Fruit fly (Drosophila melanogaster) whole organism, embryonic: ENCODE measurements around the gene HUWE1.

ENCODE experiments used
- Aef1 ChIP-seq: fragments of 200-800 bp; sonication (Bioruptor generic); IDR thresholded peaks from 3 replicates; pipeline ENCODE4 v1.3.6; 2022; ENCODE audit warnings: missing biosample characterization, missing genetic modification characterization
- B-H2 ChIP-seq: fragments of 200-800 bp; sonication (Bioruptor generic); optimal IDR thresholded peaks from 2 replicates; lab custom pipeline; 2018; ENCODE audit warnings: missing biosample characterization, mild to moderate bottlenecking, missing genetic modification characterization
- CG10979 ChIP-seq: fragments of 200-800 bp; sonication (Bioruptor generic); optimal IDR thresholded peaks from 2 replicates; lab custom pipeline; 2018; ENCODE audit warnings: missing biosample characterization, mild to moderate bottlenecking, missing genetic modification characterization, moderate library complexity
- CG14441 ChIP-seq: fragments of 200-800 bp; sonication (Bioruptor generic); IDR thresholded peaks from 2 replicates; pipeline ENCODE4 v1.3.6; 2022; ENCODE audit warnings: missing biosample characterization, missing genetic modification characterization
- CG16779 ChIP-seq: fragments of 200-800 bp; sonication (Bioruptor generic); IDR thresholded peaks from 2 replicates; pipeline ENCODE4 v1.3.6; 2022; ENCODE audit warnings: missing biosample characterization, missing genetic modification characterization
- CG17186 ChIP-seq: fragments of 200-800 bp; sonication (Bioruptor generic); optimal IDR thresholded peaks from 3 replicates; lab custom pipeline; 2017; ENCODE audit warnings: missing biosample characterization, missing genetic modification reagents, missing genetic modification characterization
- CG17328 ChIP-seq: fragments of 200-800 bp; sonication (Bioruptor generic); IDR thresholded peaks from 2 replicates; pipeline ENCODE4 v1.3.6; 2022; ENCODE audit warnings: missing biosample characterization, missing genetic modification characterization
- CG17802 ChIP-seq: fragments of 200-800 bp; sonication (Bioruptor generic); optimal IDR thresholded peaks from 2 replicates; lab custom pipeline; 2018; ENCODE audit warnings: missing biosample characterization, mild to moderate bottlenecking, missing genetic modification characterization, moderate library complexity
- CG18262 ChIP-seq: fragments of 200-800 bp; optimal IDR thresholded peaks from 3 replicates; lab custom pipeline; 2019; ENCODE audit warnings: missing biosample characterization, mild to moderate bottlenecking, missing genetic modification characterization, moderate library complexity
- CG1832 ChIP-seq: fragments of 200-800 bp; sonication (Bioruptor generic); optimal IDR thresholded peaks from 2 replicates; lab custom pipeline; 2017; ENCODE audit warnings: missing biosample characterization, mild to moderate bottlenecking, missing genetic modification characterization, inconsistent platforms
- CG18476 ChIP-seq: fragments of 200-800 bp; sonication (Bioruptor generic); optimal IDR thresholded peaks from 2 replicates; lab custom pipeline; 2016; ENCODE audit warnings: missing biosample characterization, mild to moderate bottlenecking, missing genetic modification characterization
- CG2120 ChIP-seq: fragments of 200-800 bp; sonication (Bioruptor generic); optimal IDR thresholded peaks from 3 replicates; lab custom pipeline; 2016; ENCODE audit warnings: missing biosample characterization, missing genetic modification characterization
- CG2202 ChIP-seq: fragments of 200-800 bp; sonication (Bioruptor generic); optimal IDR thresholded peaks from 2 replicates; lab custom pipeline; 2018; ENCODE audit warnings: missing biosample characterization, mild to moderate bottlenecking, missing genetic modification characterization
- CG2889 ChIP-seq: fragments of 200-800 bp; sonication (Bioruptor generic); IDR thresholded peaks from 3 replicates; pipeline ENCODE4 v1.3.6; 2022; ENCODE audit warnings: missing biosample characterization, missing genetic modification characterization
- CG31365 ChIP-seq: fragments of 200-800 bp; sonication (Bioruptor generic); optimal IDR thresholded peaks from 2 replicates; lab custom pipeline; 2018; ENCODE audit warnings: missing biosample characterization, mild to moderate bottlenecking, missing genetic modification characterization
- CG33213 ChIP-seq: fragments of 200-800 bp; sonication (Bioruptor generic); optimal IDR thresholded peaks from 3 replicates; lab custom pipeline; 2016; ENCODE audit warnings: missing biosample characterization, missing genetic modification characterization
- CG33557 ChIP-seq: fragments of 200-800 bp; sonication (Bioruptor generic); optimal IDR thresholded peaks from 2 replicates; lab custom pipeline; 2019; ENCODE audit warnings: missing biosample characterization, mild to moderate bottlenecking, missing genetic modification characterization, moderate library complexity
- CG34422 ChIP-seq: fragments of 200-800 bp; sonication (Bioruptor generic); IDR thresholded peaks from 3 replicates; pipeline ENCODE4 v1.3.6; 2022; ENCODE audit warnings: missing biosample characterization, missing genetic modification characterization
- CG4707 ChIP-seq: fragments of 200-800 bp; sonication (Bioruptor generic); optimal IDR thresholded peaks from 2 replicates; lab custom pipeline; 2018; ENCODE audit warnings: missing biosample characterization, mild to moderate bottlenecking, missing genetic modification characterization, moderate library complexity
- CG7928 ChIP-seq: fragments of 200-800 bp; sonication (Bioruptor generic); optimal IDR thresholded peaks from 2 replicates; lab custom pipeline; 2017; ENCODE audit warnings: missing biosample characterization, mild to moderate bottlenecking, missing genetic modification characterization
- CHES-1-like ChIP-seq: fragments of 200-800 bp; sonication (Bioruptor generic); optimal IDR thresholded peaks from 2 replicates; lab custom pipeline; 2016; ENCODE audit warnings: missing biosample characterization, missing genetic modification characterization
- Deaf1 ChIP-seq: fragments of 200-800 bp; optimal IDR thresholded peaks from 3 replicates; lab custom pipeline; 2019; ENCODE audit warnings: missing biosample characterization, mild to moderate bottlenecking, missing genetic modification characterization, moderate library complexity
- Drgx ChIP-seq: fragments of 200-800 bp; sonication (Bioruptor generic); IDR thresholded peaks from 2 replicates; pipeline ENCODE4 v1.3.6; 2022; ENCODE audit warnings: missing biosample characterization, missing genetic modification characterization
- Eip74EF ChIP-seq, 2 experiments: fragments of 200-800 bp in 1 of 2; fragments of >200 bp in 1 of 2; sonication (Bioruptor generic) in 1 of 2; optimal IDR thresholded peaks; 2 replicates each; lab custom pipeline; 2017 to 2019; ENCODE audit warnings: missing biosample characterization in 2 of 2, missing genetic modification characterization in 2 of 2, mild to moderate bottlenecking in 1 of 2, moderate library complexity in 1 of 2
- Ets65A ChIP-seq: fragments of 200-800 bp; sonication (Bioruptor generic); peaks from one replicate; lab custom pipeline; 2016; ENCODE audit warnings: missing biosample characterization, missing genetic modification characterization
- Nf-YB ChIP-seq: fragments of 200-800 bp; sonication (Bioruptor generic); optimal IDR thresholded peaks from 3 replicates; lab custom pipeline; 2019; ENCODE audit warnings: missing biosample characterization, mild to moderate bottlenecking, missing genetic modification characterization, moderate library complexity
- Six4 ChIP-seq: fragments of 200-800 bp; sonication (Bioruptor generic); optimal IDR thresholded peaks from 2 replicates; lab custom pipeline; 2016; ENCODE audit warnings: missing biosample characterization, missing genetic modification characterization
- Trl ChIP-seq, 3 experiments: fragments of >200 bp in 2 of 3; fragments of 200-800 bp in 1 of 3; sonication (Bioruptor generic) in 1 of 3; optimal IDR thresholded peaks; 2 replicates in 1 of 3; 3 replicates in 2 of 3; lab custom pipeline; 2016 to 2017; ENCODE audit warnings: missing biosample characterization in 1 of 3, missing genetic modification characterization in 1 of 3
- Xrp1 ChIP-seq: fragments of 200-800 bp; sonication (Bioruptor generic); IDR thresholded peaks from 2 replicates; pipeline ENCODE4 v1.3.6; 2022; ENCODE audit warnings: missing biosample characterization, missing genetic modification characterization
- ac ChIP-seq: fragments of 200-800 bp; sonication (Bioruptor generic); optimal IDR thresholded peaks from 3 replicates; lab custom pipeline; 2017; ENCODE audit warnings: missing biosample characterization, mild to moderate bottlenecking, missing genetic modification characterization
- corto ChIP-seq: fragments of 200-800 bp; sonication (Bioruptor generic); optimal IDR thresholded peaks from 2 replicates; lab custom pipeline; 2016; ENCODE audit warnings: missing biosample characterization, mild to moderate bottlenecking, missing genetic modification characterization, moderate library complexity
- crp ChIP-seq, 2 experiments: fragments of 200-800 bp; sonication (Bioruptor generic); optimal IDR thresholded peaks; 2 replicates in 1 of 2; 3 replicates in 1 of 2; lab custom pipeline; 2017; ENCODE audit warnings: missing biosample characterization in 2 of 2, missing genetic modification characterization in 2 of 2, mild to moderate bottlenecking in 1 of 2, moderate library complexity in 1 of 2
- en ChIP-seq: fragments of 200-800 bp; sonication (Bioruptor generic); optimal IDR thresholded peaks from 2 replicates; lab custom pipeline; 2016; ENCODE audit warnings: missing biosample characterization, missing genetic modification characterization
- gem ChIP-seq: fragments of 200-800 bp; sonication (Bioruptor generic); optimal IDR thresholded peaks from 2 replicates; lab custom pipeline; 2019; ENCODE audit warnings: missing biosample characterization, mild to moderate bottlenecking, missing genetic modification characterization, moderate library complexity
- kah ChIP-seq: fragments of 200-800 bp; sonication (Bioruptor generic); optimal IDR thresholded peaks from 2 replicates; lab custom pipeline; 2018; ENCODE audit warnings: missing biosample characterization, mild to moderate bottlenecking, missing genetic modification characterization
- lov ChIP-seq, 2 experiments: fragments of 200-800 bp in 1 of 2; fragments of >200 bp in 1 of 2; sonication (Bioruptor generic) in 1 of 2; IDR thresholded peaks in 1 of 2; optimal IDR thresholded peaks in 1 of 2; 2 replicates in 1 of 2; 3 replicates in 1 of 2; pipeline versions ENCODE4 v1.3.6 to Lab custom; 2017 to 2022; ENCODE audit warnings: missing biosample characterization in 1 of 2, missing genetic modification characterization in 1 of 2
- maf-S ChIP-seq: fragments of 200-800 bp; sonication (Bioruptor generic); optimal IDR thresholded peaks from 2 replicates; lab custom pipeline; 2016; ENCODE audit warnings: missing biosample characterization, missing genetic modification characterization
- nau ChIP-seq: fragments of 200-800 bp; sonication (Bioruptor generic); optimal IDR thresholded peaks from 3 replicates; lab custom pipeline; 2017; ENCODE audit warnings: missing biosample characterization, mild to moderate bottlenecking, missing genetic modification characterization, missing genetic modification reagents
- nerfin-1 ChIP-seq: fragments of 200-800 bp; sonication (Bioruptor generic); optimal IDR thresholded peaks from 3 replicates; lab custom pipeline; 2019; ENCODE audit warnings: missing biosample characterization, mild to moderate bottlenecking, missing genetic modification characterization, moderate library complexity
- nmo ChIP-seq: fragments of 200-800 bp; sonication (Bioruptor generic); optimal IDR thresholded peaks from 2 replicates; lab custom pipeline; 2018; ENCODE audit warnings: missing biosample characterization, mild to moderate bottlenecking, missing genetic modification characterization, moderate library complexity
- nom ChIP-seq: fragments of 200-800 bp; sonication (Bioruptor generic); optimal IDR thresholded peaks from 2 replicates; lab custom pipeline; 2017; ENCODE audit warnings: missing biosample characterization, missing genetic modification characterization, mild to moderate bottlenecking, moderate library complexity, missing genetic modification reagents
- onecut ChIP-seq: fragments of 200-800 bp; sonication (Bioruptor generic); IDR thresholded peaks from 2 replicates; pipeline ENCODE4 v1.3.6; 2022; ENCODE audit warnings: missing biosample characterization, missing genetic modification characterization
- pan ChIP-seq, 4 experiments: fragments of >200 bp in 3 of 4; fragments of 200-800 bp in 1 of 4; sonication (Bioruptor generic) in 1 of 4; optimal IDR thresholded peaks in 3 of 4; IDR thresholded peaks in 1 of 4; 2 replicates each; pipeline versions ENCODE4 v1.3.6 to Lab custom; 2017 to 2022; ENCODE audit warnings: missing biosample characterization in 2 of 4, missing genetic modification characterization in 2 of 4, mixed read lengths in 1 of 4
- pzg ChIP-seq: fragments of 200-800 bp; sonication (Bioruptor generic); optimal IDR thresholded peaks from 3 replicates; lab custom pipeline; 2018; ENCODE audit warnings: missing biosample characterization, mild to moderate bottlenecking, missing genetic modification characterization, moderate library complexity
- sd ChIP-seq: fragments of 200-800 bp; sonication (Bioruptor generic); optimal IDR thresholded peaks from 3 replicates; lab custom pipeline; 2018; ENCODE audit warnings: missing biosample characterization, mild to moderate bottlenecking, missing genetic modification characterization, moderate library complexity
- sens ChIP-seq: fragments of 200-800 bp; sonication (Bioruptor generic); peaks from one replicate; lab custom pipeline; 2016; ENCODE audit warnings: missing biosample characterization, missing genetic modification characterization
- so ChIP-seq: fragments of 200-800 bp; sonication (Bioruptor generic); IDR thresholded peaks from 3 replicates; pipeline ENCODE4 v1.3.6; 2022; ENCODE audit warnings: missing biosample characterization, missing genetic modification characterization
- sqz ChIP-seq: fragments of 200-800 bp; sonication (Bioruptor generic); optimal IDR thresholded peaks from 3 replicates; lab custom pipeline; 2018; ENCODE audit warnings: missing biosample characterization, mild to moderate bottlenecking, missing genetic modification characterization
- ttk ChIP-seq: fragments of 200-800 bp; sonication (Bioruptor generic); IDR thresholded peaks from 2 replicates; pipeline ENCODE4 v2.1.2; 2022; ENCODE audit warnings: missing biosample characterization, missing genetic modification characterization
- twi ChIP-seq: fragments of 200-800 bp; optimal IDR thresholded peaks from 2 replicates; lab custom pipeline; 2019; ENCODE audit warnings: missing biosample characterization, mild to moderate bottlenecking, missing genetic modification characterization, moderate library complexity
- tx ChIP-seq: fragments of 200-800 bp; sonication (Bioruptor generic); optimal IDR thresholded peaks from 2 replicates; lab custom pipeline; 2016; ENCODE audit warnings: missing biosample characterization, missing genetic modification characterization

Gene HUWE1

dm6 chrX:15674337-15674736, 38.1 kb upstream of the HUWE1 start (continued):
- TF ChIP-seq nau (no peak), CHES-1-like (GFP tag; lab: Kevin White, UChicago) (no peak), corto (GFP tag; lab: Kevin White, UChicago) (no peak), CG10979 (tag; lab: Kevin White, UChicago) (peak; percentile 10), pan (optimal IDR thresholded peaks at IDR 0.05; lab: Kevin White, UChicago) (peak in 1 of 2 experiments; percentile 14), pan (GFP tag; optimal IDR thresholded peaks at IDR 0.05 in 1 of 2, IDR thresholded peaks at IDR 0.05 in 1 of 2) (peak in 1 of 2 experiments; percentile 46), sd (tag; lab: Kevin White, UChicago) (no peak), CG2120 (GFP tag; lab: Kevin White, UChicago) (no peak), Aef1 (GFP tag; lab: Robert Waterston, UW) (no peak), CG16779 (GFP tag; lab: Robert Waterston, UW) (no peak), pzg (GFP tag; lab: Kevin White, UChicago) (no peak), CG1832 (GFP tag; lab: Kevin White, UChicago) (no peak), en (no peak), CG33213 (no peak), crp (GFP tag; optimal IDR thresholded peaks at IDR 0.05; lab: Kevin White, UChicago) (no peak), CG18262 (no peak), gem (tag; lab: Kevin White, UChicago) (peak; percentile 0), CG34422 (GFP tag; lab: Robert Waterston, UW) (no peak), Ets65A (no peak), tx (GFP tag; lab: Kevin White, UChicago) (no peak), CG14441 (GFP tag; lab: Robert Waterston, UW) (no peak), Deaf1 (no peak), B-H2 (no peak), CG7928 (GFP tag; lab: Kevin White, UChicago) (no peak), Xrp1 (peak; percentile 23; the same call in 1 of the 2 replicates), CG17328 (GFP tag; lab: Robert Waterston, UW) (no peak), CG17802 (no peak), sens (GFP tag; lab: Kevin White, UChicago) (peak; percentile 17), lov (optimal IDR thresholded peaks at IDR 0.05; lab: Kevin White, UChicago) (no peak), lov (GFP tag; IDR thresholded peaks at IDR 0.05; lab: Robert Waterston, UW) (no peak), onecut (GFP tag; lab: Robert Waterston, UW) (no peak), so (no peak), Six4 (no peak), maf-S (GFP tag; lab: Kevin White, UChicago) (no peak), twi (no peak), CG18476 (GFP tag; lab: Kevin White, UChicago) (no peak), ttk (GFP tag; lab: Robert Waterston, UW) (no peak)
- TF ChIP-seq, all 482 proteins: peak for 12

- peak in 1 of 2 experiments; percentile 74 for TF ChIP-seq Trl (optimal IDR thresholded peaks at IDR 0.05; lab: Kevin White, UChicago)
- TF ChIP-seq Trl (GFP tag; optimal IDR thresholded peaks at IDR 0.05; lab: Kevin White, UChicago): no peak
- peak; percentile 74 for TF ChIP-seq nom (GFP tag; lab: Kevin White, UChicago)
- no peak for TF ChIP-seq nmo (GFP tag; lab: Kevin White, UChicago)
- peak; percentile 75 for TF ChIP-seq nerfin-1
- no peak for TF ChIP-seq CG17186 (GFP tag; lab: Kevin White, UChicago)
- TF ChIP-seq CG33557 (GFP tag; lab: Kevin White, UChicago): peak; percentile 9
- TF ChIP-seq CG4707 (GFP tag; lab: Kevin White, UChicago): peak; percentile 10
- TF ChIP-seq sqz (GFP tag; lab: Kevin White, UChicago): no peak
- no peak for TF ChIP-seq CG31365
- no peak for TF ChIP-seq Nf-YB (GFP tag; lab: Kevin White, UChicago)
- TF ChIP-seq CG2889 (GFP tag; lab: Robert Waterston, UW): no peak
- no peak for TF ChIP-seq kah
- TF ChIP-seq ac (GFP tag; lab: Kevin White, UChicago): peak; percentile 9
- no peak for TF ChIP-seq CG2202
- TF ChIP-seq Drgx (GFP tag; lab: Robert Waterston, UW): 0 out of 2 replicates have a peak, but pooled peaks have one; percentile 22
- TF ChIP-seq Eip74EF (GFP tag; optimal IDR thresholded peaks at IDR 0.05; lab: Kevin White, UChicago): no peak
These were observed 37.1 kb upstream of the HUWE1 start, which contains the start of gene CG12708 for dm6 chrX:15675294-15675693. TSS of gene CG12708 (plus strand) at chrX:15675476.
